Worm (Caenorhabditis elegans): ENCODE data around the gene cubn-1.

cubn-1 gene

ce11 chrV:12609526-12609925 lies 1.6 kb upstream of the cubn-1 start, which contains the start of gene ZC116.1:
ZC116.1 (plus strand) TSS chrV:12609826.
- TF ChIP-seq ceh-22 (tag; optimal IDR thresholded peaks at IDR 0.05): no peak
- no peak for TF ChIP-seq gmeb-2 (tag; optimal IDR thresholded peaks at IDR 0.05)
- no peak for TF ChIP-seq madf-2 (tag; optimal IDR thresholded peaks at IDR 0.05)
- no peak for TF ChIP-seq ceh-2 (tag; optimal IDR thresholded peaks at IDR 0.05)
- TF ChIP-seq sdc-2 (tag; optimal IDR thresholded peaks at IDR 0.05): no peak

DNA sequence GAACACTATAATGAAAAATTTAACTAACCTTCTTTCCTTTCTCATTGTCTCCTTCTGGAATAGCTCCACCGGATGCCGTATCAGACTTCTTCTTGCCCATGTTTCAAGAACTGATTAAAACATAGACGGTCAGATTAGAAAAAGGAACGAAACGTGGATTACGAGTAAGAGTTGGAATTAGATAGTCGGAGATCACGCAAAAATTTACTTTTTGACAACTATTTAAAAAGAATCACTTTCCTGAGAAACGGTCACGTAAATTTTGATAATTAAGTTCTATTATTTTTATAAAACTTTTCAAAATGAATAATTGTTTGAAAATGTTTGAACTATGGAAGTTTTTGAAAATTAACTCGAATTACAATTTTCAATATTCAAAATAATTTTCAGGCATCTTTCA lies 989 bp downstream of the cubn-1 start, which contains the start of gene cyc-2.2:
TSS of gene cyc-2.2 (minus strand) at position 101 of the 400 bp plus-strand sequence.
- TF ChIP-seq sox-2 (GFP tag; IDR thresholded peaks at IDR 0.05): no peak
- TF ChIP-seq ceh-6 (GFP tag; optimal IDR thresholded peaks at IDR 0.05): no peak
- no peak for TF ChIP-seq pqm-1 (tag; optimal IDR thresholded peaks at IDR 0.05)

ce11 chrV:12624371-12624770 lies 13.2 kb downstream of the cubn-1 start, which contains the start of gene F56H9.9:
F56H9.9 (minus strand) TSS chrV:12624471.
- TF ChIP-seq pat-9 (tag; optimal IDR thresholded peaks at IDR 0.05): no peak
- TF ChIP-seq sox-4 (tag; optimal IDR thresholded peaks at IDR 0.05): no peak
- no peak for TF ChIP-seq hlh-30 (tag; optimal IDR thresholded peaks at IDR 0.05; ENCODE audit: insufficient read depth)
- no peak for TF ChIP-seq C38D4.7 (GFP tag; optimal IDR thresholded peaks at IDR 0.05)
- TF ChIP-seq ttx-3 (tag; optimal IDR thresholded peaks at IDR 0.05): no peak
- no peak for TF ChIP-seq ceh-24 (tag; optimal IDR thresholded peaks at IDR 0.05)
- no peak for TF ChIP-seq elt-4 (tag; optimal IDR thresholded peaks at IDR 0.05)
- no peak for TF ChIP-seq syd-9 (tag; optimal IDR thresholded peaks at IDR 0.05)
- no peak for TF ChIP-seq pag-3 (tag; optimal IDR thresholded peaks at IDR 0.05; ENCODE audit: borderline replicate concordance)
- no peak for TF ChIP-seq fax-1 (tag; optimal IDR thresholded peaks at IDR 0.05)

DNA sequence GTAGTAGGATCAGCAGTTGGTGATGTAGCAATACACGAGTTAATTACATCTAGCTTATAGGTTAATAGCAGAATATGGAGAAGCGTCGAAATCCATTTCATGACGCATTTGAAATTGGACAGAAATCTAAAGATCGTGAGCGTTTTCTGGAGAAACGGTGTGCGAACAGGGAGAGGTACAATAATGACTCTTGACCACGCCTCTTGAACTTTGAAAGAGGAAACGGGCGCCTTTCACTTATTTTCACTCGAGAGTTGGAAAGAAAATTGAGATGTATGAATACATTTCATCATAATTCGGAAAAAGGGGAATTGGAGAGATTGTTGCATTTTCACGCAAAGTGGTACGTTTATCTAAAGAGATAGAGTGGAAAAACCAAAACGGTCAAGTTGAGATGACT lies 18.6 kb downstream of the cubn-1 start, which contains the start of gene F56H9.6:
TSS of gene F56H9.6 (minus strand) at position 101 of the 400 bp plus-strand sequence.
- no peak for TF ChIP-seq pag-3 (tag; optimal IDR thresholded peaks at IDR 0.05; ENCODE audit: borderline replicate concordance)
- no peak for TF ChIP-seq ceh-34 (tag; optimal IDR thresholded peaks at IDR 0.05)
- no peak for TF ChIP-seq ceh-45 (GFP tag; IDR thresholded peaks at IDR 0.05)
- no peak for TF ChIP-seq pha-2 (tag; optimal IDR thresholded peaks at IDR 0.05)
- no peak for TF ChIP-seq sox-4 (tag; optimal IDR thresholded peaks at IDR 0.05)
- no peak for TF ChIP-seq unc-55 (GFP tag; optimal IDR thresholded peaks at IDR 0.05)
- no peak for TF ChIP-seq hlh-15 (tag; optimal IDR thresholded peaks at IDR 0.05)
- TF ChIP-seq pax-1 (tag; optimal IDR thresholded peaks at IDR 0.05): no peak

ce11 chrV:12632048-12632447 lies 20.9 kb downstream of the cubn-1 start, which contains the start of gene srx-113:
srx-113 (minus strand) TSS chrV:12632148.
- TF ChIP-seq ceh-30 (tag; optimal IDR thresholded peaks at IDR 0.05): no peak
- TF ChIP-seq zip-5 (tag; optimal IDR thresholded peaks at IDR 0.05): no peak
- TF ChIP-seq ceh-48 (tag; optimal IDR thresholded peaks at IDR 0.05): no peak
- TF ChIP-seq unc-42 (tag; optimal IDR thresholded peaks at IDR 0.05): no peak
- no peak for TF ChIP-seq tbx-2 (tag; optimal IDR thresholded peaks at IDR 0.05)

ce11 chrV:12633046-12633445 lies 21.9 kb downstream of the cubn-1 start:
- TF ChIP-seq ceh-6 (GFP tag; optimal IDR thresholded peaks at IDR 0.05) (no peak), sox-4 (tag; optimal IDR thresholded peaks at IDR 0.05) (peak; percentile 36), tbx-2 (tag; optimal IDR thresholded peaks at IDR 0.05) (no peak)

DNA sequence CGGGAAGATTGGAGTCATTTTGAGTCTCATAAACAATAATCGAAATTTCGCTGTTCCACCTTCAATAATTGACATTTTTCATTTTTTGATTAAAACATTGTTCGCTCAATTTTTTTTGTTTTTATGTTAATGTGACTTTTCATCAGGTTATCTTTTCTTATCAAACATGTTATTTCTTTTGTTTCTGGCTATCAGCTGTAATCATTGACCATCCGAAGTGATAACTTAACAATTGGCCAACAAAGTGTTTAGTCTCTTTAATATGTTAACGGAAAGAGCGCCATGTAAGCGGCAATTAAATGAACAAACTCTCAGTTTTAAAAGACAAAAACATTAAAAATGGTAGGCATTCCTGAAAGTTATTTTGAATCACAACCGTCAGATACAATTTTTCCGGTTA lies 22.9 kb downstream of the cubn-1 start:
- peak; percentile 93 for TF ChIP-seq elt-2 (tag; optimal IDR thresholded peaks at IDR 0.05)
- TF ChIP-seq dmd-4 (tag; optimal IDR thresholded peaks at IDR 0.05; ENCODE audit: borderline replicate concordance): no peak
- no peak for TF ChIP-seq hlh-30 (tag; optimal IDR thresholded peaks at IDR 0.05; ENCODE audit: insufficient read depth)

Data from whole organism, late embryonic.